Worm (Caenorhabditis elegans) whole organism, mixed stage, embryonic: Measurements from ENCODE around the gene F16G10.6.

Source experiments
- blmp-1 ChIP-seq: fragments of 150-350 bp; optimal IDR thresholded peaks from 2 replicates; lab custom pipeline; 2014; ENCODE audit warnings: missing biosample characterization, missing genetic modification characterization
- ceh-83 ChIP-seq: fragments of 200-800 bp; sonication (Bioruptor generic); optimal IDR thresholded peaks from 2 replicates; lab custom pipeline; 2018; ENCODE audit warnings: mild to moderate bottlenecking, missing genetic modification characterization, missing compliant biosample characterization
- lin-13 ChIP-seq: fragments of 150-350 bp; optimal IDR thresholded peaks from 2 replicates; lab custom pipeline; 2014; ENCODE audit warnings: missing biosample characterization, missing genetic modification characterization
- nhr-2 ChIP-seq: fragments of 150-350 bp; optimal IDR thresholded peaks from 2 replicates; lab custom pipeline; 2014; ENCODE audit warnings: missing biosample characterization, missing genetic modification characterization
- nhr-237 ChIP-seq: fragments of 150-350 bp; optimal IDR thresholded peaks from 2 replicates; lab custom pipeline; 2014; ENCODE audit warnings: missing biosample characterization, missing genetic modification characterization
- nhr-76 ChIP-seq: sonication (generic microtip); optimal IDR thresholded peaks from 2 replicates; lab custom pipeline; 2017; ENCODE audit warnings: missing biosample characterization, missing genetic modification characterization
- snpc-4 ChIP-seq: fragments of 150-350 bp; optimal IDR thresholded peaks from 2 replicates; lab custom pipeline; 2014; ENCODE audit warnings: missing biosample characterization, missing genetic modification characterization

DNA sequence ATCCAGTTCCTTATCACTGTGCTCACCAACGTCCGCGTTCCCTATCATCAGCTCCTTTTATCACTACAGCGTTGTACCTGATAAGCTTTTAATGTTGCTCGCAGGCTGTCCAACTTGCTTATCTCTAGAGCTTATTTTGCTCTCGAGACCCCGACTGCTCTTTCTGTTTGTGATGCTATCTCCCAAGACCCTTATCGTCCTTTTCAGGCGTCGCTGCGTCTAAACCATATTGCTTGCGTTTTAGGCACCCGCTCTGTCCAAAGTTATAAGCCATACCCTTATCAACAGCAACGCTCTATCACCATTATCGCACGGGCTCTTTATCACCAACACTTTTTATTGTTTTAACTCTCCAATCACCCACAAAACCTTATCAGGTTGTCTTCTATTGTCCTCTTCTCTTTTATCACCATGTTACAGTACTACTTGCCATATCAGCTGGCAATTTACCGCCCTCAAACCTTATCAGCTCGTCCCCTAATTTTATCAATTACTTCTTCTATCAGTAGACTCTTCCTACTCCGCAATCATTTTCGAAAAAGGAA is 886 bp upstream of the F16G10.6 start:
- no peak for TF ChIP-seq snpc-4 (tag; lab: Kevin White, UChicago)
- no peak for TF ChIP-seq blmp-1 (tag; lab: Kevin White, UChicago)
- TF ChIP-seq ceh-83 (GFP tag; lab: Kevin White, UChicago) = no peak
- TF ChIP-seq nhr-76 (tag; lab: Kevin White, UChicago) = no peak
- TF ChIP-seq lin-13 (tag; lab: Kevin White, UChicago) = no peak
- TF ChIP-seq nhr-2 (tag; lab: Kevin White, UChicago) = no peak
- TF ChIP-seq nhr-237 = no peak
